Worm (Caenorhabditis elegans) whole organism, L1 larva: Measurements from ENCODE around the gene K08D8.7.

Source experiments
- aly-2 ChIP-seq: fragments of 150-350 bp; optimal IDR thresholded peaks from 2 replicates; lab custom pipeline; 2014; ENCODE audit warnings: missing biosample characterization, missing genetic modification characterization
- lin-15B ChIP-seq: fragments of 150-350 bp; sonication (generic microtip); optimal IDR thresholded peaks from 3 replicates; lab custom pipeline; 2014; ENCODE audit warnings: missing biosample characterization, missing genetic modification characterization
- nhr-12 ChIP-seq: sonication (generic microtip); optimal IDR thresholded peaks from 2 replicates; lab custom pipeline; 2017; ENCODE audit warnings: missing biosample characterization, missing genetic modification characterization
- sptf-1 ChIP-seq: fragments of 150-350 bp; optimal IDR thresholded peaks from 2 replicates; lab custom pipeline; 2014; ENCODE audit warnings: missing biosample characterization, missing genetic modification characterization
- zag-1 ChIP-seq: fragments of 150-350 bp; optimal IDR thresholded peaks from 2 replicates; lab custom pipeline; 2014; ENCODE audit warnings: missing biosample characterization, missing genetic modification characterization

- TF ChIP-seq zag-1 (tag; lab: Kevin White, UChicago) (no peak), aly-2 (tag; lab: Kevin White, UChicago) (no peak), sptf-1 (tag; lab: Kevin White, UChicago) (no peak), nhr-12 (no peak), lin-15B (tag; lab: Kevin White, UChicago) (no peak)
Measured at ce11 chrIV:12869383-12869782, 27.2 kb upstream of the K08D8.7 start.
